Fruit fly (Drosophila melanogaster): ENCODE results near the gene Miro.

DNA sequence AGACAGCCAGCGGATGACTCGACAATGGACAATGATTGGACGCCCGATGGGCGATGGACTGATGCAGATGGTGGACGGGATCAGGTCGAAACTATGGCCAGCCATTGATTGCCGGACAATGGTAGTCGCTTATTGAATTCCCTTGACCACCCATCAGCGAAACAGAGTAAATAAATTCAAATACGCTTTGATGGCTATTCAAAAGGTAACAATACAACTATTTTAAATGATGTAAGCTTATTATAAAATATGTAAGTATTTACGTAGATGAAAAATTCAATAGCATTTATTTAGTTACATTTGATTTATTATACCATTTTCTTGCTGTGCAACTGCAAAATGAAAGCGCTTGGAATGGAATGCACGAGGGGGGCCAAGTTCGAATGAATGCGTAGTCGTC lies 24.0 kb downstream of the Miro start:
- TF ChIP-seq psq (optimal IDR thresholded peaks at IDR 0.05) (no peak), Dll (optimal IDR thresholded peaks at IDR 0.05) (no peak)
